Worm (Caenorhabditis elegans): ENCODE measurements around the gene malt-1.

The malt-1 gene

DNA sequence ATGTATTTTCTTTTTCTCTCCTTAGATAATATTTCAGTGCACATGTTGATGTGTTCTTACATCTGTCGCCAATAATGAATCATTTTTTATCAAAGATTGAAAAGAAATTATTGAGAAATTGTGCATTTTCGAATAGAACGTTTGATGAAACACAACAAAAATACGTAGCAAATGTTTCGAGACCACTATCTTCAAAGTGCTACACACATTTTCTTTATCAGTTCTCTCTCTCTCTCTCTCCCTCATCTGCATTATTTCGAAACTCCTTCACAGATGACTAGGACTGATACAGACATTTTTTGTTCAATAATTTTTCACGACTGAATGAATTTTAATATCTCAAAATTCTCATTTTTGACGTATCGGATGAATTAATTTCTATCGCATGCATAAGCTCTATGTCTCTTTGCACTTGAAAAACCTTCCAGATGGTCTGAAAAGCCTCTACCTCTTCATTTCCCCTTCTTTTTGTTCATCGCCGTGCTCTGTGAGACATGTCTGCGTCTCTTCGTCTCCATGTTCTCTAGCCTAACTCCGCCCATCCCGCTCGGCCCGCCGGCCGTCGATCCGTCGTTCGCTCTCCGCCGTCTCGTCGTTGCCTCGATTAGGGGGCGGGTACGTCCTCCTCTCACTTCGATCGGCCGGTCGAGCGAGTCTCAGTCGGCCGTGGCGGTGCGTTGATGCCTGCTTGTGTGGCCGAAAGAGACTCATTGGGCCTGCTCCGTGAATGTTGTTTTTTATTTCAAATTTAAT lies 7.6 kb downstream of the malt-1 start:
- TF ChIP-seq fos-1 (tag; optimal IDR thresholded peaks at IDR 0.05) = peak; percentile 30
- no peak for TF ChIP-seq egl-27 (tag; optimal IDR thresholded peaks at IDR 0.05)
- TF ChIP-seq nhr-10 (tag; optimal IDR thresholded peaks at IDR 0.05) = no peak
- TF ChIP-seq C34F6.9 (tag; optimal IDR thresholded peaks at IDR 0.05) = peak; percentile 49
- no peak for TF ChIP-seq sma-3 (GFP tag; optimal IDR thresholded peaks at IDR 0.05)
- no peak for TF ChIP-seq ztf-1 (GFP tag; conservative IDR thresholded peaks at IDR 0.05)
- no peak for TF ChIP-seq sem-4 (tag; optimal IDR thresholded peaks at IDR 0.05)
- TF ChIP-seq nhr-25 (tag; optimal IDR thresholded peaks at IDR 0.05) = no peak
- no peak for TF ChIP-seq crh-2 (tag; optimal IDR thresholded peaks at IDR 0.05)
- TF ChIP-seq lsy-2 (tag; optimal IDR thresholded peaks at IDR 0.05) = peak in 1 of 2 experiments; percentile 25
- TF ChIP-seq mab-5 (tag; optimal IDR thresholded peaks at IDR 0.05) = no peak
- no peak for TF ChIP-seq lin-11 (tag; optimal IDR thresholded peaks at IDR 0.05)
- no peak for TF ChIP-seq ceh-16 (tag; optimal IDR thresholded peaks at IDR 0.05)
- peak; percentile 64 for TF ChIP-seq F13H6.1 (tag; optimal IDR thresholded peaks at IDR 0.05)
- TF ChIP-seq nhr-77 (tag; optimal IDR thresholded peaks at IDR 0.05) = no peak
- TF ChIP-seq gmeb-1 (tag; optimal IDR thresholded peaks at IDR 0.05) = no peak
- TF ChIP-seq unc-55 (GFP tag; optimal IDR thresholded peaks at IDR 0.05) = peak; percentile 35
- no peak for TF ChIP-seq R02D3.7 (tag; optimal IDR thresholded peaks at IDR 0.05)

- TF ChIP-seq snpc-4 (tag; optimal IDR thresholded peaks at IDR 0.05) (no peak), nhr-21 (tag; optimal IDR thresholded peaks at IDR 0.05) (no peak), fos-1 (tag; optimal IDR thresholded peaks at IDR 0.05) (no peak), ztf-11 (tag; optimal IDR thresholded peaks at IDR 0.05) (no peak), zag-1 (tag; optimal IDR thresholded peaks at IDR 0.05) (peak; percentile 10), mbf-1 (tag; optimal IDR thresholded peaks at IDR 0.05) (no peak), ceh-16 (tag; optimal IDR thresholded peaks at IDR 0.05) (no peak), unc-62 (GFP tag; optimal IDR thresholded peaks at IDR 0.05) (no peak)
These were observed 9.6 kb downstream of the malt-1 start for ce11 chrII:6941520-6941919.

DNA sequence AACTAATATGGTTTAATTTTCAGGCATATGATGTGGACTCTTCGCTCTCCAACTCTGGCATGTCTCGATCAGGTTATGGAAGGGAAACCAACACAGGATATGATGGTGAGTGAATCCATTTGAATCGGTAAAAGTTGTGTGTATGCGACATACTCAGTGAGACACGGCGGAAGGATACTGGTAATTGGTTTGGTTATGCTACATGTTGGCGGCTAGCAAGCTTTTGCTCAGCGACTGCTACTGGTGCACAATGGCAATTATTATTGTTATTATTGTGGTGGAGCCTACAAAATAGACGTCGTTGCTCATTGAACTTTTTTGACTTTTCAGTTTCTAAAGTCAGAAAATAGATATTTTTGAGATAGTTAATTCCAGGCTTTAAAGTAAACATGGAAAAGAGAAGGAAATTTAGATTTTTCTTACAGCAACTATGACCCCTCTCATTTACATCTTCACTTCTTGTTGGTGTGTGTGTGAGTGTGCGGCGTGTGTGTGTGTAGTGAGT lies 10.3 kb downstream of the malt-1 start:
- no peak for TF ChIP-seq nhr-6 (tag; optimal IDR thresholded peaks at IDR 0.05)
- TF ChIP-seq lin-11 (tag; optimal IDR thresholded peaks at IDR 0.05) = no peak
- no peak for TF ChIP-seq ceh-16 (tag; optimal IDR thresholded peaks at IDR 0.05)
- TF ChIP-seq nhr-21 (tag; optimal IDR thresholded peaks at IDR 0.05) = no peak
- no peak for TF ChIP-seq nhr-237 (tag; optimal IDR thresholded peaks at IDR 0.05)
- no peak for TF ChIP-seq zag-1 (tag; optimal IDR thresholded peaks at IDR 0.05)
- TF ChIP-seq Y55F3AM.14 (GFP tag; optimal IDR thresholded peaks at IDR 0.05) = no peak
- TF ChIP-seq ama-1 (optimal IDR thresholded peaks at IDR 0.05) = no peak
- TF ChIP-seq lin-39 (tag; optimal IDR thresholded peaks at IDR 0.05) = no peak
- no peak for TF ChIP-seq lsy-2 (tag; optimal IDR thresholded peaks at IDR 0.05)
- no peak for TF ChIP-seq ztf-4 (tag; optimal IDR thresholded peaks at IDR 0.05)
- TF ChIP-seq crh-2 (tag; optimal IDR thresholded peaks at IDR 0.05) = no peak
- TF ChIP-seq peb-1 (tag; optimal IDR thresholded peaks at IDR 0.05) = no peak
- TF ChIP-seq sem-4 (tag; optimal IDR thresholded peaks at IDR 0.05) = no peak
- no peak for TF ChIP-seq nhr-11 (tag; optimal IDR thresholded peaks at IDR 0.05)
- TF ChIP-seq fos-1 (tag; optimal IDR thresholded peaks at IDR 0.05) = no peak
- TF ChIP-seq mab-5 (tag; optimal IDR thresholded peaks at IDR 0.05) = no peak
- no peak for TF ChIP-seq alr-1 (tag; optimal IDR thresholded peaks at IDR 0.05)
- no peak for TF ChIP-seq ZK546.5 (tag; optimal IDR thresholded peaks at IDR 0.05)
- TF ChIP-seq nhr-23 (tag; optimal IDR thresholded peaks at IDR 0.05) = no peak

ce11 chrII:6939873-6940272 lies 11.2 kb downstream of the malt-1 start:
- peak; percentile 36 for TF ChIP-seq nhr-25 (tag; optimal IDR thresholded peaks at IDR 0.05)
- no peak for TF ChIP-seq Y55F3AM.14 (GFP tag; optimal IDR thresholded peaks at IDR 0.05)
- TF ChIP-seq blmp-1 (tag; optimal IDR thresholded peaks at IDR 0.05; ENCODE audit: insufficient read depth) = no peak
- no peak for TF ChIP-seq sma-3 (GFP tag; optimal IDR thresholded peaks at IDR 0.05)
- no peak for TF ChIP-seq zag-1 (tag; optimal IDR thresholded peaks at IDR 0.05)
- TF ChIP-seq mdl-1 (tag; optimal IDR thresholded peaks at IDR 0.05) = no peak
- TF ChIP-seq mab-5 (tag; optimal IDR thresholded peaks at IDR 0.05) = no peak

Data from whole organism, L2 larva.